Worm (Caenorhabditis elegans) whole organism, young adult: Measurements from ENCODE around the gene pges-2.
A peak's percentile ranks its signal among the peaks of the same experiment; 100 is the strongest.

Source experiments
- F55B11.4 ChIP-seq: sonication (generic microtip); optimal IDR thresholded peaks from 2 replicates; lab custom pipeline; 2016; ENCODE audit warnings: missing compliant biosample characterization, missing genetic modification characterization, borderline replicate concordance; ENCODE audit not compliant: insufficient read depth
- K12H6.12 ChIP-seq: fragments of 200-800 bp; sonication (Bioruptor generic); optimal IDR thresholded peaks from 2 replicates; lab custom pipeline; 2018; ENCODE audit warnings: mild to moderate bottlenecking, missing genetic modification characterization, missing compliant biosample characterization
- T07F8.4 ChIP-seq: sonication (generic microtip); optimal IDR thresholded peaks from 2 replicates; lab custom pipeline; 2016; ENCODE audit warnings: mild to moderate bottlenecking, missing genetic modification characterization, moderate library complexity, missing compliant biosample characterization
- Y53G8AR.9 ChIP-seq: fragments of 200-800 bp; sonication (Bioruptor generic); conservative IDR thresholded peaks from 2 replicates; pipeline ENCODE4 v1.3.6; 2022; ENCODE audit warnings: missing genetic modification reagents, missing genetic modification characterization, missing compliant biosample characterization
- Y67H2A.10 ChIP-seq: fragments of 200-800 bp; sonication (Bioruptor generic); conservative IDR thresholded peaks from 2 replicates; pipeline ENCODE4 v1.3.6; 2022; ENCODE audit warnings: missing genetic modification reagents, missing genetic modification characterization, missing compliant biosample characterization
- Y95B8A.8 ChIP-seq: fragments of 200-800 bp; sonication (Bioruptor generic); IDR thresholded peaks from 2 replicates; pipeline ENCODE4 v1.3.6; 2022; ENCODE audit warnings: missing genetic modification reagents, missing genetic modification characterization, missing compliant biosample characterization
- ama-1 ChIP-seq, 3 experiments: fragments of 150-350 bp in 1 of 3; sonication (generic microtip) in 2 of 3; optimal IDR thresholded peaks; 2 replicates each; lab custom pipeline; 2014 to 2018; ENCODE audit warnings: missing biosample characterization in 2 of 3, missing genetic modification characterization in 2 of 3, missing genetic modification reagents in 2 of 3
- ceh-40 ChIP-seq: fragments of 200-800 bp; sonication (Bioruptor generic); IDR thresholded peaks from 2 replicates; pipeline ENCODE4 v1.3.6; 2022; ENCODE audit warnings: missing genetic modification characterization, missing compliant biosample characterization
- chd-7 ChIP-seq: sonication (generic microtip); optimal IDR thresholded peaks from 2 replicates; lab custom pipeline; 2016; ENCODE audit warnings: mild to moderate bottlenecking, missing genetic modification characterization, moderate library complexity, missing compliant biosample characterization
- die-1 ChIP-seq: sonication (generic microtip); optimal IDR thresholded peaks from 2 replicates; lab custom pipeline; 2016; ENCODE audit warnings: missing genotype, mild to moderate bottlenecking, missing genetic modification characterization, missing compliant biosample characterization
- ets-4 ChIP-seq: fragments of 200-800 bp; sonication (Bioruptor generic); optimal IDR thresholded peaks from 2 replicates; lab custom pipeline; 2018; ENCODE audit warnings: mild to moderate bottlenecking, missing genetic modification characterization, missing compliant biosample characterization
- him-1 ChIP-seq: sonication (generic microtip); optimal IDR thresholded peaks from 2 replicates; lab custom pipeline; 2016; ENCODE audit warnings: missing genotype, missing genetic modification reagents, missing genetic modification characterization, missing compliant biosample characterization
- lir-1 ChIP-seq: fragments of 200-800 bp; sonication (Bioruptor generic); conservative IDR thresholded peaks from 2 replicates; pipeline ENCODE4 v1.3.6; 2022; ENCODE audit warnings: missing genetic modification reagents, missing genetic modification characterization, missing compliant biosample characterization
- lsl-1 ChIP-seq: fragments of 200-800 bp; sonication (Bioruptor generic); optimal IDR thresholded peaks from 2 replicates; lab custom pipeline; 2018; ENCODE audit warnings: mild to moderate bottlenecking, missing genetic modification characterization, moderate library complexity, missing compliant biosample characterization
- lsy-27 ChIP-seq: sonication (generic microtip); optimal IDR thresholded peaks from 2 replicates; lab custom pipeline; 2017; ENCODE audit warnings: missing genetic modification characterization, mild to moderate bottlenecking, missing compliant biosample characterization, antibody characterized with exemption, missing genotype, borderline replicate concordance; ENCODE audit not compliant: insufficient read depth
- madf-3 ChIP-seq: fragments of 200-800 bp; sonication (Bioruptor generic); IDR thresholded peaks from 2 replicates; pipeline ENCODE4 v1.3.6; 2022; ENCODE audit warnings: missing genetic modification reagents, missing genetic modification characterization, missing compliant biosample characterization
- mes-4 ChIP-seq: sonication (generic microtip); optimal IDR thresholded peaks from 2 replicates; lab custom pipeline; 2016; ENCODE audit warnings: missing genotype, missing genetic modification characterization, missing compliant biosample characterization
- nfya-2 ChIP-seq: fragments of 200-800 bp; sonication (Bioruptor generic); IDR thresholded peaks from 2 replicates; pipeline ENCODE4 v1.3.6; 2022; ENCODE audit warnings: missing genetic modification reagents, missing genetic modification characterization, missing compliant biosample characterization
- nhr-27 ChIP-seq: fragments of 200-800 bp; sonication (Bioruptor generic); optimal IDR thresholded peaks from 2 replicates; lab custom pipeline; 2018; ENCODE audit warnings: mild to moderate bottlenecking, missing genetic modification characterization, moderate library complexity, missing compliant biosample characterization
- nhr-80 ChIP-seq: sonication (generic microtip); optimal IDR thresholded peaks from 2 replicates; lab custom pipeline; 2016; ENCODE audit warnings: missing genetic modification characterization, missing compliant biosample characterization
- pha-4 ChIP-seq: fragments of 150-350 bp; sonication (generic microtip); optimal IDR thresholded peaks from 2 replicates; lab custom pipeline; 2014; ENCODE audit warnings: missing biosample characterization, missing genetic modification reagents, missing genetic modification characterization
- repo-1 ChIP-seq: sonication (generic microtip); optimal IDR thresholded peaks from 2 replicates; lab custom pipeline; 2017; ENCODE audit warnings: mild to moderate bottlenecking, missing genetic modification characterization, missing compliant biosample characterization
- snpc-3.4 ChIP-seq: sonication (generic microtip); optimal IDR thresholded peaks from 2 replicates; lab custom pipeline; 2017; ENCODE audit warnings: missing genetic modification characterization, mild to moderate bottlenecking, missing compliant biosample characterization, antibody characterized with exemption, moderate library complexity, missing genotype, missing genetic modification reagents
- sptf-2 ChIP-seq: fragments of 200-800 bp; sonication (Bioruptor generic); optimal IDR thresholded peaks from 2 replicates; lab custom pipeline; 2018; ENCODE audit warnings: mild to moderate bottlenecking, missing genetic modification characterization, missing compliant biosample characterization
- unc-62 ChIP-seq: fragments of 150-350 bp; optimal IDR thresholded peaks from 2 replicates; lab custom pipeline; 2014; ENCODE audit warnings: missing biosample characterization, missing genetic modification reagents, missing genetic modification characterization
- zfh-2 ChIP-seq: fragments of 200-800 bp; sonication (Bioruptor generic); conservative IDR thresholded peaks from 2 replicates; pipeline ENCODE4 v1.3.6; 2022; ENCODE audit warnings: missing genetic modification reagents, missing genetic modification characterization, missing compliant biosample characterization
- ztf-22 ChIP-seq: fragments of 200-800 bp; sonication (Bioruptor generic); optimal IDR thresholded peaks from 2 replicates; lab custom pipeline; 2018; ENCODE audit warnings: mild to moderate bottlenecking, missing genetic modification characterization, moderate library complexity, missing compliant biosample characterization
- ztf-26 ChIP-seq: sonication (generic microtip); optimal IDR thresholded peaks from 2 replicates; lab custom pipeline; 2017; ENCODE audit warnings: missing genetic modification characterization, missing compliant biosample characterization
- ztf-28 ChIP-seq: fragments of 200-800 bp; sonication (Bioruptor generic); IDR thresholded peaks from 2 replicates; pipeline ENCODE4 v1.3.6; 2022; ENCODE audit warnings: missing genetic modification reagents, missing genetic modification characterization, missing compliant biosample characterization
- ztf-3 ChIP-seq: fragments of 200-800 bp; sonication (Bioruptor generic); optimal IDR thresholded peaks from 2 replicates; lab custom pipeline; 2018; ENCODE audit warnings: mild to moderate bottlenecking, missing genetic modification characterization, missing compliant biosample characterization

Gene pges-2

DNA sequence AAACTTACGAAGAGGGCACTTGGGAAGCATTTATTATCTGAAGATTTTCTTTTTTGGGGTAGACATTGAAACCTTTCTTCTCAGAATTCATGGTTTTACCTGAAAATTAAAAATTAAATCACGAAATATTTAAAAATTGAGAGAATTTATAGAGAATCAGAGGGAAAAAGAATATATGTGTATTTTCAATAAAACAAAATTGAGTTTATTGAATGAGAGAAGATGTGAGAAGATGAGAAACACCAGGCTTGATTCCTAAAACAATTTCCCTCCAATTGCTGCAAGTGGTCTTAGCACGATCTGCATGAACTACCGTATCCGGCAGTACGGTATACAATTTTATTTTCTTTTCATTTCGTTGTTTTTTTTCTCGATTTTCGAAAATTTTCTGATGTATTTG lies 10.5 kb downstream of the pges-2 start, which contains the start of gene R11A8.1:
Gene R11A8.1 (minus strand): TSS at position 101 of the 400 bp plus-strand sequence.
- TF ChIP-seq lsl-1 (GFP tag; lab: Kevin White, UChicago) = peak; percentile 67
- TF ChIP-seq repo-1 (tag; lab: Kevin White, UChicago) = no peak

DNA sequence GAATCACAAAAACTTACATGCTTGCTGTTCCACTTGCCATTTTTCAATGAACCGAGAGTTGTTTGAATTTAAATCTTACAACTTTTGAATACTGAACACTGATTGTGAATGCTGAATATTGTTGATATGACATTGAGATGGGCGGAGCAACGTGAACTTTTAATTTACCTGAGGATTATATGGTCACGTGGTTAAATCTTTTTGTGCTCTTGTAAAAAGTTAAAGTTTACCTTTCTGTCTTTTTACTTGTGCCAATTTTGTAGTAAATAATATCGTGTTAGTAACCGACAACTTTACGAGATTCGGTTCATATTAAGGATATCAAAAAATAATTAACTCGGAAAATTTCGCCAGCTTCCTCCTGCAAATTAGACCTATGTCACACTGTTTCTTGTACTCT lies 15.3 kb downstream of the pges-2 start, which contains the start of gene Y43C5B.2:
Gene Y43C5B.2 (minus strand): TSS at position 101 of the 400 bp plus-strand sequence.
- TF ChIP-seq sptf-2 (GFP tag; lab: Kevin White, UChicago) = no peak
- TF ChIP-seq ztf-22 (GFP tag; lab: Kevin White, UChicago) = no peak
- no peak for TF ChIP-seq ztf-28
- TF ChIP-seq lsy-27 = no peak
- TF ChIP-seq Y53G8AR.9 (GFP tag; lab: Robert Waterston, UW) = no peak
- no peak for TF ChIP-seq Y67H2A.10
- no peak for TF ChIP-seq ztf-26 (tag; lab: Kevin White, UChicago)
- TF ChIP-seq pha-4 (tag; lab: Kevin White, UChicago) = no peak
- TF ChIP-seq him-1 (tag; lab: Kevin White, UChicago) = no peak
- no peak for TF ChIP-seq ceh-40 (GFP tag; lab: Robert Waterston, UW)
- TF ChIP-seq Y95B8A.8 (GFP tag; lab: Robert Waterston, UW) = no peak
- TF ChIP-seq ztf-3 (GFP tag; lab: Kevin White, UChicago) = no peak
- TF ChIP-seq unc-62 (GFP tag; lab: Kevin White, UChicago) = no peak
- no peak for TF ChIP-seq mes-4 (tag; lab: Kevin White, UChicago)
- TF ChIP-seq chd-7 (tag; lab: Kevin White, UChicago) = no peak
- TF ChIP-seq madf-3 (GFP tag; lab: Robert Waterston, UW) = no peak
- TF ChIP-seq K12H6.12 (tag; lab: Kevin White, UChicago) = no peak
- no peak for TF ChIP-seq snpc-3.4 (tag; lab: Kevin White, UChicago)

DNA sequence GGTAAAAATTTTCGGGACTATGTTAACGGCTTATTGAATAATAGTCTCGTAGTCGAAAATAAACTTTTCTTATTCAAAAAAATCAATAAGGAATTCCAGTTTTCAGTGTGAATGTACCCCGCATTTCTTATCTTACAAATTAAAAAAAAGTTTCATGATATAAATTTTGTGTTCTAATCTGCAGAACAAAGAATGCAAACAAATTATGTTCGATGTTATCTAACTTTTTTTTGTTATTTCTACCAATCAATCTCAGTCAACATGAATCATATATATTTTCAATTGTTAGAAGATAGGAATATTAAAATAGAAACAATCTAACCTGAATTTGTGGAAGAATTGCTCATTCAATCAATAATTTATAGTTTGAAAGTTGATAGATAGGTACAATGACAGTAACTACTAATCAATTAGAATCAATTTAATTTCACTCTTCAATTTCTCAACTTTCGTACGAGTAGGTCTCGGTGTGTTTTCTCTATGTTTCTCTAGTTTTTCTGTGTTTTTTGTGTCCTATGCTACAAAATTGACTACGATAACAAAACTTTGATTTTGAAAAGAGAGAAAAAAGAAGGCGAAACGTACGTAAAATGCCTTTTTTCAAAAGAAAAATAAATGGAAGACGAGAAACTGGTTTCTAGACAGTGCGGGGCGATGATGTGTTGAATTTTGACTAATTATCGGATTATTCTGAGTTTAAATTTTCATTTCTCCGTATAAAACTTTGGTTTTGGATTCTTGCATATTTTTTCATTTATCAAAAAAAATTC lies 17.5 kb downstream of the pges-2 start, which contains the start of the genes unc-43 and Y43C5B.3:
Gene unc-43 (minus strand): TSS at position 347 of the 770 bp plus-strand sequence.
Gene Y43C5B.3 (plus strand): TSS at position 720 of the 770 bp plus-strand sequence.
- peak; percentile 68 for TF ChIP-seq nhr-80
- TF ChIP-seq nhr-27 (tag; lab: Kevin White, UChicago) = no peak
- no peak for TF ChIP-seq mes-4 (tag; lab: Kevin White, UChicago)

DNA sequence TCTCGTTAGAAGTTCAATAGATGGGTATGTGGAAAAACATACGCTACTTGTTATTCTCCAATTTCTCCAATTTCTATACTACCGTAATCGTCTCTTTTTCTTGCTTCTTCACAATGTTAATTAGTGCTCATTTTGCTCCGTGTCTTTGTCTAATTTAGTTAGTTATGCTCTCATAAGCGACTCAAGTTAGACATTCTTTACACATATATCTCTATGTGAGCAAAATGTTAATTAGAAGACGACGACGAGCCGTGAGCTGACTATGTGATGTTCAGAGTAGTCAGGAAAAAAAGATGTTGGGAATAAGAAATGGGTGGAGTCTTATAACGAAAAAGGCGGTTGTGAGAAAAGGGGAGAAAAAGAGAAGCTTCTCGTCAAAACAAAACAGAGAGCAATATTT lies 20.1 kb downstream of the pges-2 start:
- TF ChIP-seq T07F8.4 (no peak), zfh-2 (no peak), ama-1 (optimal IDR thresholded peaks at IDR 0.05; lab: Kevin White, UChicago) (no peak), ama-1 (GFP tag; optimal IDR thresholded peaks at IDR 0.05; lab: Kevin White, UChicago) (no peak), F55B11.4 (tag; lab: Kevin White, UChicago) (no peak), nfya-2 (GFP tag; lab: Robert Waterston, UW) (no peak), lir-1 (no peak)
- TF ChIP-seq, all 124 proteins: peak for 0

DNA sequence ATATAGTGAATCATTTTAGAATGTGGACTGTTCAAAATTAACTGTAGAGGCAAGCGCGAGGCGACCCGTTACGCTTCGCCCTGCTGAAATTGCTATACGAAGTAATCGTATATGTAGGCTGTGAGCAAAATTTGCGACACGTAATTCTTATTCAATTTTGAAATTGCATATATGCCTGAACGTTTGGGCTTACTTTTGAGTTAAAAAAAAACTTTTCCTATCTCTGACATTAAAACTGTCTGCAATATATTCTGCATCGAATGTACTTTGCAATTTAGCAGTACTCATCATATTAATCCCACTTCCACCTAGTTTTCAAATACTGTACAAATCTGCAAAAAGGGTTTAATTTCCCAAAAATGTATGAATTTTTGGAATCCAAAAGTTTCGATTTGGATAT lies 20.6 kb downstream of the pges-2 start:
- TF ChIP-seq sptf-2 (GFP tag; lab: Kevin White, UChicago) (no peak), die-1 (tag; lab: Kevin White, UChicago) (no peak), ets-4 (GFP tag; lab: Kevin White, UChicago) (no peak)
